Fruit fly (Drosophila melanogaster): ENCODE data around the gene Osi17.

DNA sequence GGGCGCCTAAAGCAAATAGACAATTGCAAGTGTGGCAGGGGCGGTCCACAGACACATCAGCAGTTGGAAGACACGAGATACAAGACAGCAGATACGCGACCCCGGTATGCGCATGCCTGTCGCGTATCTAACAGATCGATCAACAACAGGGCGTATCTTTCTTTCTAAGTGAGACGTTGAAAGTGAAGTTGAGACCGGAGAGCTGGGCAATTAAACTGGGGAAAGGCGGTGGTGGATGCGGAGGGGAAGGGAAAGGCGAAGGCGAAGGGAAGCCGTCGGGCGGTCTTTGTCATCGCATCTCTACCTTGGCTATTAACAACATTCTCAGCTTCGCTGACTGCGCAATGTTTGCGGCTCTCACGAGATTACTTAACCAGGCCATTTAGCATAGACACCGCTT lies 17.5 kb upstream of the Osi17 start:
- no peak for TF ChIP-seq Mnt (GFP tag; optimal IDR thresholded peaks at IDR 0.05)
- no peak for TF ChIP-seq Hr96 (GFP tag; optimal IDR thresholded peaks at IDR 0.05)
- TF ChIP-seq kay (GFP tag; ENCODE audit: borderline replicate concordance) = no peak
- TF ChIP-seq cic (GFP tag; optimal IDR thresholded peaks at IDR 0.05) = no peak
- no peak for TF ChIP-seq CG11617 (GFP tag; optimal IDR thresholded peaks at IDR 0.05)
- no peak for TF ChIP-seq cnc (optimal IDR thresholded peaks at IDR 0.05)
- TF ChIP-seq CG7101 (tag; optimal IDR thresholded peaks at IDR 0.05) = no peak
- no peak for TF ChIP-seq CG14711 (tag; optimal IDR thresholded peaks at IDR 0.05)
- no peak for TF ChIP-seq Crg-1 (GFP tag; optimal IDR thresholded peaks at IDR 0.05)

Data from whole organism, adult.